Worm (Caenorhabditis elegans): Measurements from ENCODE around the gene Y57G7A.3.
A peak's percentile ranks its signal among the peaks of the same experiment; 100 is the strongest.

Gene Y57G7A.3

DNA sequence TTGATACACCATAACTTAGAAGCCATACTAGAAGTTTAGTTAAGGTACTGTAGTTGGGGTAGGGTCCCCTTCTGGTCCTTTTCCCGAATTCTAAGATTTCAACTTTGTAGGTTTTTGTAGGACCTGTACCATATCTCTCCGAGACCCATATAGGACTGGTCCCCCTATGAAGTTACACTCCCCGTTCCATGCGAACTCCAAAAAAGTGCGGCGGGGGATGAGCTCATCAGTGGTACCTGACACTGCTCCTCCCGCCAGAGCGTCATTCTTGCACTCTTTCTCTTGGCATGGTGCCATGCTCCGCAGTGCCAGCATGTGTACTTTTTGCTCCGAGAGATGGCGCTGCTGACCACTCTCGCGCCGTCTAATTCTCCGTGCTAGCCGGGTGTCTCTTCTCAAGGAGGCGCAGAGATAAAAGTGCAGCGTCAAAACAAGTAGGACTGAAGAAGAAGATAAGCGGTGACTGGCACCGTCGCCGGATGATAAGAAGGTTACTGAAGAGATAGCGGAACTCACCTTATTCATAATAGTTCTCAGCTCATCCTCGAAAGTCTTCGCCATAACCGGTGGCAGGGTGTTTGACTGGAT is 46.1 kb upstream of the Y57G7A.3 start:
- TF ChIP-seq F23B12.7 (tag; optimal IDR thresholded peaks at IDR 0.05; ENCODE audit: insufficient read depth): no peak
- no peak for TF ChIP-seq egl-18 (GFP tag; IDR thresholded peaks at IDR 0.05)
- TF ChIP-seq pbrm-1 (GFP tag; IDR thresholded peaks at IDR 0.05): 0 out of 2 replicates have a peak, but pooled peaks have one; percentile 23
- no peak for TF ChIP-seq F33H1.4 (GFP tag; IDR thresholded peaks at IDR 0.05)
- no peak for TF ChIP-seq ztf-6 (GFP tag; IDR thresholded peaks at IDR 0.05)
- TF ChIP-seq hmg-20 (GFP tag; IDR thresholded peaks at IDR 0.05): no peak
- TF ChIP-seq ceh-79 (tag; optimal IDR thresholded peaks at IDR 0.05): no peak
- no peak for TF ChIP-seq attf-3 (GFP tag; conservative IDR thresholded peaks at IDR 0.05)
- no peak for TF ChIP-seq let-526 (GFP tag; IDR thresholded peaks at IDR 0.05)
- no peak for TF ChIP-seq madf-8 (GFP tag; conservative IDR thresholded peaks at IDR 0.05)
- no peak for TF ChIP-seq K12H6.12 (tag; optimal IDR thresholded peaks at IDR 0.05)
- TF ChIP-seq hlh-26 (GFP tag; conservative IDR thresholded peaks at IDR 0.05): no peak
- no peak for TF ChIP-seq bed-2 (GFP tag; IDR thresholded peaks at IDR 0.05)
- TF ChIP-seq lsy-27 (tag; optimal IDR thresholded peaks at IDR 0.05; ENCODE audit: borderline replicate concordance, insufficient read depth): no peak
- no peak for TF ChIP-seq hrde-1 (tag; optimal IDR thresholded peaks at IDR 0.05; ENCODE audit: borderline replicate concordance)
- TF ChIP-seq lin-40 (tag; optimal IDR thresholded peaks at IDR 0.05): no peak
- no peak for TF ChIP-seq ztf-18 (tag; optimal IDR thresholded peaks at IDR 0.05)
- no peak for TF ChIP-seq tlf-1 (GFP tag; optimal IDR thresholded peaks at IDR 0.05)
- TF ChIP-seq zfh-2 (GFP tag; conservative IDR thresholded peaks at IDR 0.05): peak; percentile 78
- peak; percentile 52; the same call in 1 of the 2 replicates for TF ChIP-seq hmg-1.2 (GFP tag; IDR thresholded peaks at IDR 0.05)
- TF ChIP-seq die-1 (tag; optimal IDR thresholded peaks at IDR 0.05): no peak
- TF ChIP-seq Y79H2A.3 (GFP tag; conservative IDR thresholded peaks at IDR 0.05): no peak
- no peak for TF ChIP-seq attf-6 (GFP tag; IDR thresholded peaks at IDR 0.05)
- TF ChIP-seq Y56A3A.18 (GFP tag; IDR thresholded peaks at IDR 0.05): no peak
- TF ChIP-seq dox-1 (GFP tag; IDR thresholded peaks at IDR 0.05): no peak
- TF ChIP-seq Y53G8AR.9 (GFP tag; conservative IDR thresholded peaks at IDR 0.05): no peak
- TF ChIP-seq pha-4 (tag; optimal IDR thresholded peaks at IDR 0.05): no peak
- TF ChIP-seq rec-8 (tag; optimal IDR thresholded peaks at IDR 0.05): no peak
- no peak for TF ChIP-seq hlh-12 (tag; optimal IDR thresholded peaks at IDR 0.05)
- TF ChIP-seq F55B11.4 (tag; optimal IDR thresholded peaks at IDR 0.05; ENCODE audit: borderline replicate concordance, insufficient read depth): no peak
- peak; percentile 4 for TF ChIP-seq nhr-80 (tag; optimal IDR thresholded peaks at IDR 0.05)
- no peak for TF ChIP-seq nhr-179 (tag; optimal IDR thresholded peaks at IDR 0.05)
- no peak for TF ChIP-seq Y95B8A.8 (GFP tag; IDR thresholded peaks at IDR 0.05)

DNA sequence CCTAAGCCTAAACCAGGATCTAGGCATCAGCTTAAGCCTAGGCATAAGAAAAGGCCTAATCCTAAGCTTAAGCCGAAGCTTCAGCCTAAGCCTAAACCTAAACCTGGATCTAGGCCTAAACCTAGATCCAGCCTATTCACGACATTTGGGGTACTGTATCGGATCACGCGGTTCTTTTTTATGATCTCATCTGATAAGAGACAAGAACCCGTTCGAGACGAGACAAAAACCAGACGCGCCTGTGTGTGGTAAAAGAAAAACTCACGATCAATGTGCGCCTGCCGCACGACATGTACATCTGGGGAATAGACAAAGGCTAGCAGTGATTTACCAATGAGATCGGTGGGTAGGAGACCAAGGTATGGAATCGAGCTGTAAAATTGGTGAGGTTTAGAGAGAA is 45.1 kb upstream of the Y57G7A.3 start:
- no peak for TF ChIP-seq hrde-1 (tag; optimal IDR thresholded peaks at IDR 0.05; ENCODE audit: borderline replicate concordance)

DNA sequence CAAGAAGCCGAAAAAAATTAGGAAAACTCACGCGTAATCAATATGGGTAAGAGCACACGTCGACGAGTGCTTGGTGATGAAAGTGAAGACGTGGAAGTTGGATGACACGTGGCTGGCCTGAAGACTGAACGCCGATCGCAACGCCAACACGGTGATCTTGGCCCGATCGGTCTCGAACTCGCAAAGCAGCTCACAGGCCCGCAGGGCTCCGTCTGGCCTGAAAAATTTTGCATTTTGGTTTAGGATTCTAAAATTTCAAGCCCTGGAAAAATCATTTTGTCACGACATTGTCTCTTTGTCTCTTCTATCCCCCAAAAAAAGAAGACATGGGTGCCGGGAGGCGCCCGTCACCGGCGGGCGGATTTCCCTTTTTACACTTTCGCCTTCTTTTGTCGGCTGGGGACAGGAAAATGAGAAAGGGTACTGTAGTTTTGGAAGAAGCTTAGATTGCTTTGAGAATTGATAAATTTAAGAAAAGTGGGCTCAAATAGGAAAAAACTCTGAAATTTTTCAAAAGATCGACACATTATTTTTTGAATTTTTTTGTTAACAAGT is 44.3 kb upstream of the Y57G7A.3 start:
- TF ChIP-seq lin-54 (GFP tag; optimal IDR thresholded peaks at IDR 0.05) (no peak), zfh-2 (GFP tag; conservative IDR thresholded peaks at IDR 0.05) (peak; percentile 52; the same call in 1 of the 2 replicates), cebp-2 (GFP tag; IDR thresholded peaks at IDR 0.05) (no peak), ZK185.1 (tag; optimal IDR thresholded peaks at IDR 0.05; ENCODE audit: poor library complexity, severe bottlenecking) (no peak), K12H6.12 (tag; optimal IDR thresholded peaks at IDR 0.05) (no peak)
